Fruit fly (Drosophila melanogaster): ENCODE data around the gene PDZ-GEF.
A peak's percentile ranks its signal among the peaks of the same experiment; 100 is the strongest.

Gene PDZ-GEF

DNA sequence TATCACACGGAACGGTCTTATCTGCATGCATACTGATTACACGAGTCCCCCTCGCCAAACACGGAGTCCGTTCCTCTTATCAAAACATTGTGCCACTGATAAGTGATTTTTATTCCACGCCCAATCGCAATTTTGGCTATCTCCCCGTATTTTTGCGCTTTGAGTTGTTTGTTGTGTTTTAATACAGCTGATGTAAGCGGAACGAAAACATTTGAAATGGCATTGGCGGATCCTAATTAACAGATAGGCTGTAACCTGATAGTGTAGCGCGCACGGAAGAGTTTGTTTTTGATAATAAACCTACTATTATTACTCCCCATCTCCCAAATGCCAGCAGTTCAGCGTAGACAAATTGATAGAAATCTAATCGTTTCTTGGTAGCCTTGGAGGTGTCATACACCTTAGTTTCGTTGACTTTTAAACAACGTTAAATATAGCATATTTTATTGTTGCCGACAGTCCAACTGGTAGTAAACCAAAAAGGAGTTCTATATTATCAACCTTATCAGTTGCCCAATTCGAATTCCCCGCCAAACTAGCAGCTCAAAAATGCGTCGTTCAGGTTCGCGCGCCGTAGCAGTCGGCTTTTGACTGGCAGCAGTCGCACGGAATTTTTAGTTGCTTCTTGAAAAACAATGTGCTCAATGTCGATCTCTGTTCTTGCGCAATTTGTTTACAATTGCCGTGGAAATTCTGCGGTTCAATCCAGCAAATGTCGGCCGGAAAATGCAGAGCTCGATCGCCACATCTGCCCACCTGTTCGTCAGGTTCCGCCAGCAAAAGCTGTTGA lies 19.7 kb downstream of the PDZ-GEF start (continued):
- no peak for TF ChIP-seq CG7786 (GFP tag; optimal IDR thresholded peaks at IDR 0.05)
- no peak for TF ChIP-seq ERR (GFP tag; optimal IDR thresholded peaks at IDR 0.05)
- no peak for TF ChIP-seq fu2 (GFP tag; optimal IDR thresholded peaks at IDR 0.05)
- no peak for TF ChIP-seq dmrt11E (tag; optimal IDR thresholded peaks at IDR 0.05)
- TF ChIP-seq maf-S (GFP tag; optimal IDR thresholded peaks at IDR 0.05): no peak
- TF ChIP-seq CG14860 (GFP tag; IDR thresholded peaks at IDR 0.05; ENCODE audit: partially characterized antibody): no peak
- TF ChIP-seq CG14050 (GFP tag; IDR thresholded peaks at IDR 0.05): no peak
- no peak for TF ChIP-seq z (GFP tag; IDR thresholded peaks at IDR 0.05)
- no peak for TF ChIP-seq kni (GFP tag; optimal IDR thresholded peaks at IDR 0.05)
- TF ChIP-seq Sry-β (GFP tag; optimal IDR thresholded peaks at IDR 0.05): no peak
- no peak for TF ChIP-seq twi (tag; optimal IDR thresholded peaks at IDR 0.05)
- TF ChIP-seq exex (tag; optimal IDR thresholded peaks at IDR 0.05): peak; percentile 100
- TF ChIP-seq gfzf (GFP tag; optimal IDR thresholded peaks at IDR 0.05): peak; percentile 92
- TF ChIP-seq E2f1 (GFP tag; IDR thresholded peaks at IDR 0.05): no peak
- peak; percentile 54 for TF ChIP-seq Sin3A (optimal IDR thresholded peaks at IDR 0.05)
- no peak for TF ChIP-seq Hr3 (GFP tag; optimal IDR thresholded peaks at IDR 0.05)
- no peak for TF ChIP-seq Sox100B (GFP tag; optimal IDR thresholded peaks at IDR 0.05)
- no peak for TF ChIP-seq luna (GFP tag; optimal IDR thresholded peaks at IDR 0.05)
- no peak for TF ChIP-seq CG4424 (GFP tag; optimal IDR thresholded peaks at IDR 0.05)
- TF ChIP-seq oc (tag; optimal IDR thresholded peaks at IDR 0.05): no peak
- TF ChIP-seq chinmo (GFP tag; IDR thresholded peaks at IDR 0.05; ENCODE audit: partially characterized antibody): 0 out of 4 replicates have a peak, but pooled peaks have one; percentile 19
- no peak for TF ChIP-seq seq (GFP tag; IDR thresholded peaks at IDR 0.05)
- no peak for TF ChIP-seq zf30C (GFP tag; optimal IDR thresholded peaks at IDR 0.05)
- TF ChIP-seq caup (GFP tag; optimal IDR thresholded peaks at IDR 0.05; ENCODE audit: severe bottlenecking): peak; percentile 62
- peak; percentile 68 for TF ChIP-seq vvl (GFP tag; IDR thresholded peaks at IDR 0.05)
- TF ChIP-seq CG17568 (GFP tag; optimal IDR thresholded peaks at IDR 0.05): no peak
- no peak for TF ChIP-seq CG7357 (GFP tag; IDR thresholded peaks at IDR 0.05)
- no peak for TF ChIP-seq Awh (GFP tag; IDR thresholded peaks at IDR 0.05)
- TF ChIP-seq CG17829 (tag; optimal IDR thresholded peaks at IDR 0.05): peak; percentile 31
- TF ChIP-seq Elba2 (GFP tag; optimal IDR thresholded peaks at IDR 0.05): peak; percentile 85
- 0 out of 2 replicates have a peak, but pooled peaks have one; percentile 9 for TF ChIP-seq Adf1 (GFP tag; IDR thresholded peaks at IDR 0.05)
- no peak for TF ChIP-seq Hsf (GFP tag; optimal IDR thresholded peaks at IDR 0.05)
- no peak for TF ChIP-seq CG6689 (GFP tag; IDR thresholded peaks at IDR 0.05)
- no peak; the same call in 2 of the 3 replicates for TF ChIP-seq gce (GFP tag; IDR thresholded peaks at IDR 0.05)
- TF ChIP-seq Dad (GFP tag; optimal IDR thresholded peaks at IDR 0.05): no peak
- no peak for TF ChIP-seq crc (GFP tag; optimal IDR thresholded peaks at IDR 0.05)
- no peak for TF ChIP-seq CG4360 (GFP tag; IDR thresholded peaks at IDR 0.05)
- TF ChIP-seq CG43689 (GFP tag; IDR thresholded peaks at IDR 0.05): no peak
- no peak for TF ChIP-seq CG17385 (GFP tag; optimal IDR thresholded peaks at IDR 0.05)
- peak; percentile 98 for TF ChIP-seq CG34376 (GFP tag; optimal IDR thresholded peaks at IDR 0.05)
- TF ChIP-seq MBD-R2 (GFP tag; IDR thresholded peaks at IDR 0.05): peak; percentile 73
- peak; percentile 21 for TF ChIP-seq CG12769 (tag; optimal IDR thresholded peaks at IDR 0.05)
- peak; percentile 15 for TF ChIP-seq D19B (GFP tag; optimal IDR thresholded peaks at IDR 0.05)
- TF ChIP-seq Rfx (GFP tag; IDR thresholded peaks at IDR 0.05): peak; percentile 60
- TF ChIP-seq Spps (tag; optimal IDR thresholded peaks at IDR 0.05): no peak
- no peak for TF ChIP-seq Eip74EF (GFP tag; optimal IDR thresholded peaks at IDR 0.05)
- TF ChIP-seq gcm (GFP tag; optimal IDR thresholded peaks at IDR 0.05): no peak
- no peak for TF ChIP-seq fru (optimal IDR thresholded peaks at IDR 0.05)
- no peak for TF ChIP-seq run (tag; optimal IDR thresholded peaks at IDR 0.05)
- peak; percentile 10 for TF ChIP-seq CG9727 (GFP tag; optimal IDR thresholded peaks at IDR 0.05)
- TF ChIP-seq cas (GFP tag; IDR thresholded peaks at IDR 0.05): no peak

All from whole organism, embryonic.